Worm (Caenorhabditis elegans) whole organism, L4 larva: ENCODE data around the gene amph-1.

ENCODE experiments used
- D1046.2 ChIP-seq: fragments of 200-800 bp; sonication (Bioruptor generic); IDR thresholded peaks from 2 replicates; pipeline ENCODE4 v1.3.6; 2022; ENCODE audit warnings: missing genetic modification characterization, missing compliant biosample characterization
- F49E8.2 ChIP-seq: sonication (generic microtip); optimal IDR thresholded peaks from 2 replicates; lab custom pipeline; 2016; ENCODE audit warnings: missing compliant biosample characterization, mild to moderate bottlenecking, missing genetic modification characterization, borderline replicate concordance
- R02D3.7 ChIP-seq: fragments of 150-350 bp; sonication (generic microtip); optimal IDR thresholded peaks from 3 replicates; lab custom pipeline; 2014; ENCODE audit warnings: missing biosample characterization, missing genetic modification characterization
- T20F7.1 ChIP-seq: fragments of 200-800 bp; sonication (Bioruptor generic); optimal IDR thresholded peaks from 2 replicates; lab custom pipeline; 2018; ENCODE audit warnings: mild to moderate bottlenecking, missing genetic modification characterization, missing compliant biosample characterization
- Y105C5A.15 ChIP-seq: fragments of 200-800 bp; sonication (Bioruptor generic); IDR thresholded peaks from 2 replicates; pipeline ENCODE4 v1.3.6; 2022; ENCODE audit warnings: missing genetic modification characterization, missing compliant biosample characterization
- Y5F2A.4 ChIP-seq: fragments of 200-800 bp; sonication (Bioruptor generic); optimal IDR thresholded peaks from 2 replicates; lab custom pipeline; 2018; ENCODE audit warnings: mild to moderate bottlenecking, missing genetic modification characterization, missing compliant biosample characterization
- ZK337.2 ChIP-seq: fragments of 200-800 bp; sonication (Bioruptor generic); IDR thresholded peaks from 2 replicates; pipeline ENCODE4 v1.3.6; 2022; ENCODE audit warnings: missing genetic modification reagents, missing genetic modification characterization, missing compliant biosample characterization
- aha-1 ChIP-seq: fragments of 150-350 bp; peaks from one replicate; lab custom pipeline; 2014; ENCODE audit warnings: missing biosample characterization, missing genetic modification characterization
- ama-1 ChIP-seq: fragments of 150-350 bp; optimal IDR thresholded peaks from 2 replicates; lab custom pipeline; 2014; ENCODE audit warnings: inconsistent platforms, mixed read lengths
- arid-1 ChIP-seq: fragments of 200-800 bp; sonication (Bioruptor generic); conservative IDR thresholded peaks from 2 replicates; pipeline ENCODE4 v1.3.6; 2022; ENCODE audit warnings: missing genetic modification reagents, missing genetic modification characterization, missing compliant biosample characterization
- ceh-32 ChIP-seq: sonication (generic microtip); optimal IDR thresholded peaks from 2 replicates; lab custom pipeline; 2016; ENCODE audit warnings: mild to moderate bottlenecking, missing genetic modification characterization, missing compliant biosample characterization; ENCODE audit not compliant: poor library complexity
- ceh-62 ChIP-seq: sonication (generic microtip); optimal IDR thresholded peaks from 2 replicates; lab custom pipeline; 2017; ENCODE audit warnings: missing biosample characterization, missing genetic modification characterization
- ctbp-1 ChIP-seq: fragments of 200-800 bp; sonication (Bioruptor generic); IDR thresholded peaks from 2 replicates; pipeline ENCODE4 v1.3.6; 2022; ENCODE audit warnings: missing genetic modification reagents, missing genetic modification characterization, missing compliant biosample characterization
- daf-12 ChIP-seq: fragments of 150-350 bp; optimal IDR thresholded peaks from 2 replicates; lab custom pipeline; 2014; ENCODE audit warnings: missing biosample characterization, missing genetic modification reagents, missing genetic modification characterization
- daf-16 ChIP-seq, 3 experiments: sonication (generic microtip); optimal IDR thresholded peaks; 2 replicates each; lab custom pipeline; 2016 to 2017; ENCODE audit warnings: missing genetic modification characterization in 3 of 3, missing genetic modification reagents in 3 of 3, mild to moderate bottlenecking in 2 of 3, missing compliant biosample characterization in 2 of 3, missing biosample characterization in 1 of 3, moderate library complexity in 1 of 3
- daf-19 ChIP-seq: fragments of 200-800 bp; sonication (Bioruptor generic); conservative IDR thresholded peaks from 2 replicates; pipeline ENCODE4 v1.3.6; 2022; ENCODE audit warnings: missing genetic modification characterization, missing compliant biosample characterization
- daf-8 ChIP-seq: fragments of 200-800 bp; sonication (Bioruptor generic); IDR thresholded peaks from 2 replicates; pipeline ENCODE4 v1.3.6; 2022; ENCODE audit warnings: missing genetic modification characterization, missing compliant biosample characterization
- dmd-8 ChIP-seq: fragments of 200-800 bp; sonication (Bioruptor generic); IDR thresholded peaks from 2 replicates; pipeline ENCODE4 v1.3.6; 2022; ENCODE audit warnings: missing genetic modification characterization, missing compliant biosample characterization
- dmd-9 ChIP-seq: fragments of 200-800 bp; sonication (Bioruptor generic); IDR thresholded peaks from 2 replicates; pipeline ENCODE4 v1.3.6; 2022; ENCODE audit warnings: missing genetic modification reagents, missing genetic modification characterization, missing compliant biosample characterization
- duxl-1 ChIP-seq: sonication (generic microtip); optimal IDR thresholded peaks from 2 replicates; lab custom pipeline; 2016; ENCODE audit warnings: mild to moderate bottlenecking, missing genetic modification characterization, moderate library complexity, missing compliant biosample characterization; ENCODE audit not compliant: poor library complexity
- fkh-10 ChIP-seq: fragments of 150-350 bp; optimal IDR thresholded peaks from 2 replicates; lab custom pipeline; 2014; ENCODE audit warnings: missing biosample characterization, missing genetic modification reagents, missing genetic modification characterization
- fos-1 ChIP-seq: fragments of 150-350 bp; optimal IDR thresholded peaks from 2 replicates; lab custom pipeline; 2014; ENCODE audit warnings: missing biosample characterization, missing genetic modification characterization
- hlh-11 ChIP-seq: fragments of 200-800 bp; sonication (Bioruptor generic); optimal IDR thresholded peaks from 2 replicates; lab custom pipeline; 2018; ENCODE audit warnings: mild to moderate bottlenecking, missing genetic modification characterization, missing compliant biosample characterization
- hlh-30 ChIP-seq: sonication (generic microtip); optimal IDR thresholded peaks from 2 replicates; lab custom pipeline; 2017; ENCODE audit warnings: antibody characterized with exemption, mild to moderate bottlenecking, missing genetic modification characterization, missing compliant biosample characterization; ENCODE audit not compliant: insufficient read depth
- lim-7 ChIP-seq: fragments of 200-800 bp; sonication (Bioruptor generic); IDR thresholded peaks from 2 replicates; pipeline ENCODE4 v1.3.6; 2022; ENCODE audit warnings: missing genetic modification characterization, missing compliant biosample characterization
- lin-29 ChIP-seq: fragments of 200-800 bp; sonication (Bioruptor generic); IDR thresholded peaks from 2 replicates; pipeline ENCODE4 v1.3.6; 2022; ENCODE audit warnings: missing genetic modification reagents, missing genetic modification characterization, missing compliant biosample characterization
- lin-38 ChIP-seq: fragments of 200-800 bp; sonication (Bioruptor generic); IDR thresholded peaks from 2 replicates; pipeline ENCODE4 v1.3.6; 2022; ENCODE audit warnings: missing genetic modification reagents, missing genetic modification characterization, missing compliant biosample characterization
- lir-3 ChIP-seq: sonication (generic microtip); optimal IDR thresholded peaks from 2 replicates; lab custom pipeline; 2016; ENCODE audit warnings: mild to moderate bottlenecking, missing genetic modification characterization, missing compliant biosample characterization
- madf-5 ChIP-seq, 2 experiments: fragments of 200-800 bp; sonication (Bioruptor generic); IDR thresholded peaks; 2 replicates each; pipeline ENCODE4 v1.3.6; 2022; ENCODE audit warnings: missing compliant biosample characterization in 2 of 2, missing genetic modification characterization in 2 of 2
- mep-1 ChIP-seq: fragments of 150-350 bp; sonication (generic microtip); optimal IDR thresholded peaks from 3 replicates; lab custom pipeline; 2014; ENCODE audit warnings: missing biosample characterization, missing genetic modification characterization
- mes-2 ChIP-seq: sonication (generic microtip); optimal IDR thresholded peaks from 2 replicates; lab custom pipeline; 2016; ENCODE audit warnings: missing genotype, mild to moderate bottlenecking, missing genetic modification characterization, missing compliant biosample characterization; ENCODE audit not compliant: poor library complexity, severe bottlenecking
- mxl-2 ChIP-seq: fragments of 200-800 bp; sonication (Bioruptor generic); conservative IDR thresholded peaks from 2 replicates; pipeline ENCODE4 v1.3.6; 2022; ENCODE audit warnings: missing genetic modification reagents, missing genetic modification characterization, missing compliant biosample characterization
- nhr-10 ChIP-seq: fragments of 150-350 bp; optimal IDR thresholded peaks from 2 replicates; lab custom pipeline; 2014; ENCODE audit warnings: missing biosample characterization, missing genetic modification characterization
- nhr-102 ChIP-seq: sonication (generic microtip); optimal IDR thresholded peaks from 2 replicates; lab custom pipeline; 2016; ENCODE audit warnings: mild to moderate bottlenecking, missing genetic modification characterization, moderate library complexity, missing compliant biosample characterization
- nhr-237 ChIP-seq: sonication (generic microtip); optimal IDR thresholded peaks from 2 replicates; lab custom pipeline; 2017; ENCODE audit warnings: missing biosample characterization, missing genetic modification characterization
- nhr-25 ChIP-seq: sonication (generic microtip); optimal IDR thresholded peaks from 2 replicates; lab custom pipeline; 2017; ENCODE audit warnings: missing genetic modification characterization, mild to moderate bottlenecking, missing compliant biosample characterization, antibody characterized with exemption, moderate library complexity, borderline replicate concordance; ENCODE audit not compliant: insufficient read depth
- nhr-48 ChIP-seq: sonication (generic microtip); optimal IDR thresholded peaks from 2 replicates; lab custom pipeline; 2016; ENCODE audit warnings: mild to moderate bottlenecking, missing genetic modification characterization, missing compliant biosample characterization
- nhr-76 ChIP-seq: fragments of 150-350 bp; optimal IDR thresholded peaks from 2 replicates; lab custom pipeline; 2014; ENCODE audit warnings: missing biosample characterization, missing genetic modification characterization
- pqm-1 ChIP-seq: sonication (generic microtip); optimal IDR thresholded peaks from 2 replicates; lab custom pipeline; 2017; ENCODE audit warnings: missing biosample characterization, missing genetic modification characterization
- rbr-2 ChIP-seq: sonication (generic microtip); optimal IDR thresholded peaks from 2 replicates; lab custom pipeline; 2016; ENCODE audit warnings: missing genotype, missing genetic modification characterization, missing compliant biosample characterization
- saeg-2 ChIP-seq: fragments of 200-800 bp; sonication (Bioruptor generic); IDR thresholded peaks from 2 replicates; pipeline ENCODE4 v1.3.6; 2022; ENCODE audit warnings: missing genetic modification reagents, missing genetic modification characterization, missing compliant biosample characterization
- snpc-1.2 ChIP-seq: fragments of 200-800 bp; sonication (Bioruptor generic); IDR thresholded peaks from 2 replicates; pipeline ENCODE4 v1.3.6; 2022; ENCODE audit warnings: missing genetic modification reagents, missing genetic modification characterization, missing compliant biosample characterization
- spr-3 ChIP-seq: fragments of 200-800 bp; sonication (Bioruptor generic); optimal IDR thresholded peaks from 2 replicates; lab custom pipeline; 2018; ENCODE audit warnings: mild to moderate bottlenecking, missing genetic modification characterization, missing compliant biosample characterization
- tag-97 ChIP-seq: fragments of 200-800 bp; sonication (Bioruptor generic); IDR thresholded peaks from 2 replicates; pipeline ENCODE4 v1.3.6; 2022; ENCODE audit warnings: missing genetic modification characterization, missing compliant biosample characterization
- unc-130 ChIP-seq: sonication (generic microtip); optimal IDR thresholded peaks from 2 replicates; lab custom pipeline; 2016; ENCODE audit warnings: missing genetic modification reagents, missing genetic modification characterization, missing compliant biosample characterization
- vab-7 ChIP-seq: fragments of 200-800 bp; sonication (Bioruptor generic); IDR thresholded peaks from 2 replicates; pipeline ENCODE4 v1.3.6; 2022; ENCODE audit warnings: missing genetic modification reagents, missing genetic modification characterization, missing compliant biosample characterization
- zfp-3 ChIP-seq: fragments of 200-800 bp; sonication (Bioruptor generic); conservative IDR thresholded peaks from 2 replicates; pipeline ENCODE4 v1.3.6; 2022; ENCODE audit warnings: missing genetic modification reagents, missing genetic modification characterization, missing compliant biosample characterization
- zip-2 ChIP-seq: fragments of 150-350 bp; optimal IDR thresholded peaks from 2 replicates; lab custom pipeline; 2014; ENCODE audit warnings: missing biosample characterization, missing genetic modification characterization
- ztf-11 ChIP-seq: fragments of 150-350 bp; optimal IDR thresholded peaks from 2 replicates; lab custom pipeline; 2014; ENCODE audit warnings: missing biosample characterization, missing genetic modification characterization

The amph-1 gene

ce11 chrIV:9677226-9677992, 29.7 kb upstream of the amph-1 start (continued):
- TF ChIP-seq spr-3 (GFP tag; lab: Kevin White, UChicago) (no peak), lin-29 (GFP tag; lab: Robert Waterston, UW) (peak; percentile 32; the same call in 1 of the 2 replicates), rbr-2 (peak; percentile 67), D1046.2 (no peak), madf-5 (GFP tag; IDR thresholded peaks at IDR 0.05; lab: Robert Waterston, UW) (no peak), R02D3.7 (tag; lab: Kevin White, UChicago) (no peak), fos-1 (tag; lab: Kevin White, UChicago) (no peak), ctbp-1 (GFP tag; lab: Robert Waterston, UW) (peak; percentile 70; the same call in 1 of the 2 replicates), nhr-102 (tag; lab: Kevin White, UChicago) (no peak), ztf-11 (tag; lab: Kevin White, UChicago) (no peak), ceh-62 (tag; lab: Kevin White, UChicago) (no peak), lin-38 (no peak; the same call in 1 of the 2 replicates), daf-16 (GFP tag; optimal IDR thresholded peaks at IDR 0.05; lab: Kevin White, UChicago) (peak in 1 of 2 experiments; percentile 46), daf-16 (tag; optimal IDR thresholded peaks at IDR 0.05; lab: Kevin White, UChicago) (peak; percentile 76), mes-2 (tag; lab: Kevin White, UChicago) (peak; percentile 41), nhr-76 (tag; lab: Kevin White, UChicago) (no peak), ceh-32 (tag; lab: Kevin White, UChicago) (no peak), duxl-1 (tag; lab: Kevin White, UChicago) (no peak), mep-1 (tag; lab: Kevin White, UChicago) (peak; percentile 73), aha-1 (tag; lab: Kevin White, UChicago) (no peak), nhr-10 (no peak), daf-12 (tag; lab: Kevin White, UChicago) (no peak), mxl-2 (GFP tag; lab: Robert Waterston, UW) (0 out of 2 replicates have a peak, but pooled peaks have one; percentile 9), ZK337.2 (no peak), snpc-1.2 (GFP tag; lab: Robert Waterston, UW) (no peak), dmd-8 (GFP tag; lab: Robert Waterston, UW) (no peak), daf-8 (GFP tag; lab: Robert Waterston, UW) (no peak), daf-19 (GFP tag; lab: Robert Waterston, UW) (no peak), lim-7 (GFP tag; lab: Robert Waterston, UW) (no peak), saeg-2 (no peak), Y105C5A.15 (GFP tag; lab: Robert Waterston, UW) (no peak), Y5F2A.4 (no peak), T20F7.1 (GFP tag; lab: Kevin White, UChicago) (peak; percentile 54), pqm-1 (tag; lab: Kevin White, UChicago) (peak; percentile 53), arid-1 (GFP tag; lab: Robert Waterston, UW) (no peak), dmd-9 (GFP tag; lab: Robert Waterston, UW) (no peak), unc-130 (GFP tag; lab: Kevin White, UChicago) (no peak), ama-1 (lab: Kevin White, UChicago) (no peak), nhr-25 (tag; lab: Kevin White, UChicago) (peak; percentile 21), hlh-11 (peak; percentile 90), lir-3 (tag; lab: Kevin White, UChicago) (no peak), nhr-48 (peak; percentile 85), nhr-237 (no peak), zip-2 (tag; lab: Kevin White, UChicago) (no peak), fkh-10 (peak; percentile 77), hlh-30 (peak; percentile 95), F49E8.2 (tag; lab: Kevin White, UChicago) (no peak), tag-97 (GFP tag; lab: Robert Waterston, UW) (no peak), vab-7 (no peak), zfp-3 (GFP tag; lab: Robert Waterston, UW) (no peak)
